Fruit fly (Drosophila melanogaster) ovary, adult (tissue): ENCODE results near the gene CG15172.
A peak's percentile ranks its signal among the peaks of the same experiment; 100 is the strongest.

Source experiments
- CG17801 ChIP-seq: fragments of 200-800 bp; optimal IDR thresholded peaks from 2 replicates; lab custom pipeline; 2019; ENCODE audit warnings: missing biosample characterization, mild to moderate bottlenecking, missing genetic modification characterization, moderate library complexity; ENCODE audit not compliant: partially characterized antibody

The CG15172 gene

DNA sequence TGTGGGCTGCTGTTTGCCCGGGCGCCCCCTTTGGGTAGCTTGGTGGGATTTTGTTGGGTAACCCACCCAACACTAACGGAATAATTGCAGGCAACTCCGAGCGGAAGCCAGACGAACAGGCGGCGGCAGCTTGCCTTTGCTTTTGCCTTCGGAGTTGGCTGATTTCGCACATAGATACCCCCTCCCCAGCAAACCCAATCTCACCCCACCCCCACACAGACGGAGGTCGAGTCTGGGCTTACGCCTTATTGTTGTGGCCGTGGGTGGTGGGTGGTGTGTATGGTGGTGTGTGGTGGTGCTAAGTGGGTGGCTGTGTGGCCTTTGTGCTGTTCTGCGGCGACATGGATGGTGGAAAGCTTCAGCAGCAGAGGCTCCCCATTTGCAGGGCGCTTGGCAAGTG lies 6.6 kb upstream of the CG15172 start:
- no peak for TF ChIP-seq CG17801 (GFP tag; lab: Kevin White, UChicago)

DNA sequence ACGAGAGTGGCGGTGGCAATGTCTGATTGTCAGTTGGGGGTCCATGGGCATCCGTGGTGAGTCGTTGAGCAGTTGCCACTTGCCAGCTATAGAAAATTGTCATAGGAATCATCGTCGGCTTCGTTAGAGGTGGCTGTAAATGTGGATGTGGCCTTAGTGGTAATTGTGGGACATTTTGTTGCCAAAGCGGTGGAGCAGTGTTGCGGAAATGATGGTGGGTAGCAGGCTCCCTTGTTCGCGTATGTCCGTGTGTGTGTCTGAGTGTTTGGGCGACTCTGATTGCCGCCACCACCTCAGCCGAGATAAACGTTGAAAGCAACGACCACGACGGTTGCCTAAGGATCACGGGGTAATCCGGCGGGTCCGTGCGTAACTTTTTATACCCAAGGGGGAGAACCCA lies 5.2 kb upstream of the CG15172 start:
- no peak for TF ChIP-seq CG17801 (GFP tag; lab: Kevin White, UChicago)

dm6 chr2L:19018266-19018665 lies 4.0 kb upstream of the CG15172 start:
- no peak for TF ChIP-seq CG17801 (GFP tag; lab: Kevin White, UChicago)

DNA sequence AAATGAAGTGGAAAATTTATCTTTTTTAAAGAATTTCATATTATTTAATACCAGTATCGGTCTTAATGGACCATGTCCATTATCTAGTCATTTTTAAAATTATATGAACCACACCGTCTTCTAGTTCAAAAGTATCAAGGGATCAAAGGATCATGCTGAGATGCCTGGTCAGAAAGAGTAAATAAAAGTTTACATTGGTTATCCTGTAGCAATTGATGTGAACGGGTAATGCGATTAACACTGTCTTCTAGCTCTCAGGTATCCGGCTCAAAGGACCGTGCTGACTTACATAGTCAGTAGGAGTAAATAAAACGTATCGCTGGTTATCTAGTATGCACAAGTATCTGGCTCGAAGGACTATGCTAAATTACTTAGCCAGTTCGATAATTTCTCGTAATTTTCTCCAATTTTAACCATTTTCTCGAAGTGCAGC lies 3.0 kb upstream of the CG15172 start:
- no peak for TF ChIP-seq CG17801 (GFP tag; lab: Kevin White, UChicago)

DNA sequence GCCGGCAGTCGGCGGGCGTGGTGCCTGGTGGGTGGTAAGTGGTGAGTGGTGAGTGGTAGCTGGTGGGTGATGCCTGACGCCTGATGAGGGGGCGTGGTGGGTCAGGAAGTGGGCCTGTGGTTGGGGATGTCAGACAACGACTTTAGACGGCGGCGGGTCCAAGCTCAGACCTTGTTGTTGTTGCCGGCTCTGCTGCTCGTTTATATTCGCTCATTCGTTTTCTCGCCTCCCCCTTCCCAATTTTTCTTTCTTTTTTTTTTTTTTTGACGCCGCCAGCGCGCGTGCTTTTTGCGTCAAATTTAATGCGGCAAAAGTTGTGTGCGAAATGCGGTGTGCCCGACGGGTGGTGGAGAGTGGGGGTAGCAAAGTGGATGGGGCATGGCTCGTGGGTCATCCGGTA lies 2.6 kb upstream of the CG15172 start:
- TF ChIP-seq CG17801 (GFP tag; lab: Kevin White, UChicago): no peak

DNA sequence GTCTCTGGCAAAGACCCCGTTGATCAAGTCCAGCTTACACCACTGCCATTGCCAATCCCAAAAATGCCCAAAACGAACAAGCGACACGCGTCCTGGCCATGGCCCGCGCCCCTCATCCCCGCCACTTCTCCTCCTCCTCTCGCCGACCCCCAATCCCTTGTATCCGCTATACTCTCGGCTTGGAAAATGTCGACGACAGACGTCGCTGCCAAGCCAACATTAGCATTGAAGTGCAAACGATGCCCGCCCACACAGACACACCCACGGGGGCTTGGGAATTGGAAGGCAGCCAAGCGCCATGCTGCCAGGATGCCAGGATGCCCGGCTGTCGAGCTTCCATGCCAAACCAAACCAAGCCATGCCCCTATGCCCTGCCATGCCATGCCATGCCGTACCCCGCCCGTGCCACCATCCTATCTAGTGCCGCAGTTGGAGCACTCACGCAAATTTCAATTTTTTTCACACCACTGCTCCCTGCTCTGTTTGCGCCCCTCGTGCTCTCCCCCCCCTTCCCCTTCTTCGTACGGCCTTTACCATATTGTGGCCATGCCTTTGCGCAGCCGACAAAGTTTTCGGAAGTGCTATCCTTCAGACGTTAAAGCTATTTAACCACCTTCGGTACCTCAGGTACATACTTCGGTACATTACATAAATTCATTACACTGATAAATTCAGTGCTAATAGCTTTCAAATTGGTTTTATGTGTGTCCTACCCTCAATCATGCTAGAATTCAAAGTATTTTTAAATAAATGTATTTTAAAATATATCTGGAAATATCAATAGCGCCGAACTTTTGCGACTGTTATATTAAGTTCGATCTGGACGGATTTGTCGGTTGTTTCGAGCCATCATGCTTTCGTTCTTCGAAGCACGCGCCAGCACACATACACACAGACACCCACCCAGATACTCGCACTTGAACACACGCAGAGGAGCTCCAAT lies 668 bp upstream of the CG15172 start:
- TF ChIP-seq CG17801 (GFP tag; lab: Kevin White, UChicago): no peak

- no peak for TF ChIP-seq CG17801 (GFP tag; lab: Kevin White, UChicago)
These were observed 1.9 kb downstream of the CG15172 start for dm6 chr2L:19023972-19024743.

- TF ChIP-seq CG17801 (GFP tag; lab: Kevin White, UChicago): no peak
These were observed 2.5 kb downstream of the CG15172 start for dm6 chr2L:19024744-19025059.

dm6 chr2L:19026491-19027197 lies 4.4 kb downstream of the CG15172 start:
- TF ChIP-seq CG17801 (GFP tag; lab: Kevin White, UChicago): no peak

DNA sequence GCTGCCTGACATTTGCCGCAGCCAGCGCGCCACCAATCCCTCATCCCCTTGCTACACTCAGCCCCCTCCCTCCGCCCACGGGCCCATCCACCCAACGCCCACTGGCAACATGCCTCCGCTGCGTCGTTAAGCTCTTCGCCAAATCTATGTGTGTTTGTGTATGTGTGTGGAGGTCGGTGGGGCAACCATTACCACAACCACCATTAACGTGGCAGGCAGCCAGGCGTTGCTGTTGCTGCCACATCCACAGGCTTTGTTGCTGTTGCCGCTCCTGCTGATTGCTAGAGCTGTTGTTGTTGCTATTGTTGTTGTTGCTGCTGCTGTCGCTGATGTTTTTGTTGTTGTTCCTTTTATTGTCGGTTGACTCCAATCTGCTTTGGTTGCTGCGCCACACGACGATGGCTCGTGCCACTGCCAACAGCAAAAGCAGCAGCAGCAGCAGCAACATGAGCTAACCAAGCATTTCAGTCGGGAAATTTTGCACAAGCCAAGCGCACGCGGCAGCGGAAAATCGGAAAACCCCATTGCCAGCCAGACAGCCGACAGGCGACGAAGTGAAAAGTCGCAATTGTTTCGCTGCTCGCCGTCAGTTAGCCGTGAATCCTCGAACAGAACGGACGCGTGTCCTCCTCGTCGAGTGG lies 5.1 kb downstream of the CG15172 start, which contains the start of gene Sidpn:
Gene Sidpn, plus strand, starts transcription at position 465 of the 641 bp plus-strand sequence.
- no peak for TF ChIP-seq CG17801 (GFP tag; lab: Kevin White, UChicago)

DNA sequence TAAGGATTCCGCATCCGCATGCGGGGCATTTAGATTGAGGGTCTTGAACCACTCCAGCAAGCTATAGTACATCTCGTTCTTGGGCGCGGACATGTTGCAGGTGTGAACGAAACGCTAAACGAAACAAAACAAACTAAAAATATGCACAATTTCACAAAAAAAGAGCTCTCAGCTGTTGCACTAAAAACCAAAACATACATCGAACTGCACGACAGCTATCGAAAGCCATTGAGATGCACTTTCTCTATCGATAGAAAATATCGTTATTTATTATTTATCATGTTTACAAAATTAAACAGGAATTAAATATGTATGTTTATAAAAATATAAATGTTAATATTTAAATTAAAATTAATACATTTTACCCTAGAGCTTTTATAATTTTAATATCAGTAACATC lies 11.1 kb downstream of the CG15172 start, which contains the start of gene hook:
Gene hook, minus strand, starts transcription at position 211 of the 400 bp plus-strand sequence.
- peak; percentile 32 for TF ChIP-seq CG17801 (GFP tag; lab: Kevin White, UChicago)

- TF ChIP-seq CG17801 (GFP tag; lab: Kevin White, UChicago): peak; percentile 11
These were observed 12.2 kb downstream of the CG15172 start, which contains the start of the genes mib2 and CG31800 for dm6 chr2L:19034213-19034929. TSS of gene mib2 (plus strand) at chr2L:19034444. TSS of gene CG31800 (minus strand) at chr2L:19034576.

DNA sequence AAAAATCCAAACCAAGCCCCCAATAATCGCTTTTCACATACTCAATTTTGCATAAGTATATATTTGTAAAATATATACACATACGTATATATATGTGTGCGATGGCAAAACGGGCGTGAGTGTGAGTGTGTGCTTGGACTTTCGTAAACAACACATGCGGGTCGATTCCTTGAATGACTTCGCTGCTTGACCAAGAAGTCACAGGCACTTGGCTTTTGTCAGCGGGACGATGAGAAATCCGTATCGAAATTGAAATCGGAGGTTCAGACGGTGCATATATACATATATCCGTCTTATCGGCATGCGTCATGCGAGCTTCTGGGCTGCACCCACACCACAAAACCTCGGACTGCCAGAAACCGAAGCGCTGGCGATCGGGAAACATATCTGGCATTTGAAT lies 12.8 kb downstream of the CG15172 start:
- no peak for TF ChIP-seq CG17801 (GFP tag; lab: Kevin White, UChicago)
